Fruit fly (Drosophila melanogaster) ovary, adult (tissue): ENCODE measurements around the gene CG5446.
A peak's percentile ranks its signal among the peaks of the same experiment; 100 is the strongest.

Experiments used
- CG17801 ChIP-seq: fragments of 200-800 bp; optimal IDR thresholded peaks from 2 replicates; lab custom pipeline; 2019; ENCODE audit warnings: missing biosample characterization, mild to moderate bottlenecking, missing genetic modification characterization, moderate library complexity; ENCODE audit not compliant: partially characterized antibody

Gene CG5446

dm6 chr2L:12427487-12428101, at the start of gene CG5446, which contains the start of gene Trm1:
Gene CG5446 (minus strand): TSS chr2L:12427709.
Gene Trm1 (plus strand): TSS chr2L:12428028.
- peak; percentile 81 for TF ChIP-seq CG17801

- TF ChIP-seq CG17801, result no peak
These were observed 48.6 kb upstream of the CG5446 start for dm6 chr2L:12476115-12476514.

dm6 chr2L:12475308-12475707, 47.8 kb upstream of the CG5446 start:
- peak; percentile 25 for TF ChIP-seq CG17801

dm6 chr2L:12474212-12474891, 46.8 kb upstream of the CG5446 start:
- TF ChIP-seq CG17801, result no peak

- no peak for TF ChIP-seq CG17801
These were observed 46.1 kb upstream of the CG5446 start for dm6 chr2L:12473583-12473982.

dm6 chr2L:12472988-12473387, 45.5 kb upstream of the CG5446 start:
- TF ChIP-seq CG17801, result no peak

- no peak for TF ChIP-seq CG17801
These were observed 44.4 kb upstream of the CG5446 start for dm6 chr2L:12471937-12472336.

- TF ChIP-seq CG17801, result no peak
These were observed 41.7 kb upstream of the CG5446 start for dm6 chr2L:12469235-12469634.

- TF ChIP-seq CG17801, result no peak
These were observed 41.3 kb upstream of the CG5446 start for dm6 chr2L:12468813-12469212.

- peak; percentile 17 for TF ChIP-seq CG17801
These were observed 40.2 kb upstream of the CG5446 start for dm6 chr2L:12467673-12468072.

- no peak for TF ChIP-seq CG17801
These were observed 39.1 kb upstream of the CG5446 start for dm6 chr2L:12466506-12467043.

dm6 chr2L:12465164-12466011, 37.9 kb upstream of the CG5446 start:
- no peak for TF ChIP-seq CG17801

dm6 chr2L:12464065-12464464, 36.6 kb upstream of the CG5446 start:
- no peak for TF ChIP-seq CG17801

dm6 chr2L:12463037-12463436, 35.5 kb upstream of the CG5446 start:
- TF ChIP-seq CG17801, result no peak

dm6 chr2L:12460767-12461739, 33.5 kb upstream of the CG5446 start:
- peak; percentile 31 for TF ChIP-seq CG17801

- TF ChIP-seq CG17801, result no peak
These were observed 32.3 kb upstream of the CG5446 start for dm6 chr2L:12459841-12460240.
